Fruit fly (Drosophila melanogaster) whole organism, embryonic: ENCODE data around the gene slam.

ENCODE experiments used
- Ada2b ChIP-seq: fragments of 200-800 bp; sonication (Bioruptor generic); IDR thresholded peaks from 2 replicates; pipeline ENCODE4 v1.3.6; 2022; ENCODE audit warnings: missing biosample characterization, missing genetic modification characterization
- CG1024 ChIP-seq: fragments of 200-800 bp; sonication (Bioruptor generic); IDR thresholded peaks from 2 replicates; pipeline ENCODE4 v1.3.6; 2022; ENCODE audit warnings: missing biosample characterization, missing genetic modification characterization
- CG11247 ChIP-seq: fragments of 200-800 bp; sonication (Bioruptor generic); IDR thresholded peaks from 2 replicates; pipeline ENCODE4 v1.3.6; 2022; ENCODE audit warnings: missing biosample characterization, missing genetic modification characterization
- CG11696 ChIP-seq: fragments of 200-800 bp; sonication (Bioruptor generic); IDR thresholded peaks from 2 replicates; pipeline ENCODE4 v1.3.6; 2022; ENCODE audit warnings: missing biosample characterization, missing genetic modification characterization
- CG14710 ChIP-seq: fragments of 200-800 bp; sonication (Bioruptor generic); optimal IDR thresholded peaks from 3 replicates; lab custom pipeline; 2019; ENCODE audit warnings: missing biosample characterization, mild to moderate bottlenecking, missing genetic modification characterization, moderate library complexity
- CG14965 ChIP-seq: fragments of 200-800 bp; sonication (Bioruptor generic); optimal IDR thresholded peaks from 2 replicates; lab custom pipeline; 2016; ENCODE audit warnings: missing biosample characterization, missing genetic modification characterization, borderline replicate concordance
- CG15269 ChIP-seq: fragments of 200-800 bp; sonication (Bioruptor generic); optimal IDR thresholded peaks from 2 replicates; lab custom pipeline; 2018; ENCODE audit warnings: missing biosample characterization, mild to moderate bottlenecking, missing genetic modification characterization, moderate library complexity
- CG18011 ChIP-seq: fragments of 200-800 bp; sonication (Bioruptor generic); optimal IDR thresholded peaks from 2 replicates; lab custom pipeline; 2017; ENCODE audit warnings: missing biosample characterization, missing genetic modification characterization, mild to moderate bottlenecking, moderate library complexity, missing genotype
- CG2120 ChIP-seq: fragments of 200-800 bp; sonication (Bioruptor generic); optimal IDR thresholded peaks from 3 replicates; lab custom pipeline; 2016; ENCODE audit warnings: missing biosample characterization, missing genetic modification characterization
- CG33557 ChIP-seq: fragments of 200-800 bp; sonication (Bioruptor generic); optimal IDR thresholded peaks from 2 replicates; lab custom pipeline; 2019; ENCODE audit warnings: missing biosample characterization, mild to moderate bottlenecking, missing genetic modification characterization, moderate library complexity
- CG3995 ChIP-seq: fragments of 200-800 bp; sonication (Bioruptor generic); optimal IDR thresholded peaks from 3 replicates; lab custom pipeline; 2016; ENCODE audit warnings: missing biosample characterization, missing genetic modification characterization
- CG4707 ChIP-seq: fragments of 200-800 bp; sonication (Bioruptor generic); optimal IDR thresholded peaks from 2 replicates; lab custom pipeline; 2018; ENCODE audit warnings: missing biosample characterization, mild to moderate bottlenecking, missing genetic modification characterization, moderate library complexity
- CG5245 ChIP-seq: fragments of 200-800 bp; sonication (Bioruptor generic); optimal IDR thresholded peaks from 3 replicates; lab custom pipeline; 2016; ENCODE audit warnings: missing biosample characterization, missing genetic modification characterization
- CG6683 ChIP-seq: fragments of 200-800 bp; sonication (Bioruptor generic); optimal IDR thresholded peaks from 2 replicates; lab custom pipeline; 2017; ENCODE audit warnings: missing biosample characterization, mild to moderate bottlenecking, missing genetic modification characterization, missing genetic modification reagents
- CG9437 ChIP-seq: fragments of 200-800 bp; sonication (Bioruptor generic); optimal IDR thresholded peaks from 2 replicates; lab custom pipeline; 2018; ENCODE audit warnings: missing biosample characterization, mild to moderate bottlenecking, missing genetic modification characterization
- Dip2 ChIP-seq: fragments of 200-800 bp; sonication (Bioruptor generic); IDR thresholded peaks from 2 replicates; pipeline ENCODE4 v1.3.6; 2022; ENCODE audit warnings: missing biosample characterization, missing genetic modification characterization
- Dip3 ChIP-seq: fragments of 200-800 bp; sonication (Bioruptor generic); optimal IDR thresholded peaks from 3 replicates; lab custom pipeline; 2016; ENCODE audit warnings: missing biosample characterization, missing genetic modification characterization
- Ets97D ChIP-seq: fragments of 200-800 bp; sonication (Bioruptor generic); optimal IDR thresholded peaks from 3 replicates; lab custom pipeline; 2016; ENCODE audit warnings: missing biosample characterization, missing genetic modification characterization
- Fer1 ChIP-seq: fragments of 200-800 bp; sonication (Bioruptor generic); optimal IDR thresholded peaks from 2 replicates; lab custom pipeline; 2017; ENCODE audit warnings: missing biosample characterization, mild to moderate bottlenecking, missing genetic modification characterization
- HLH4C ChIP-seq: fragments of 200-800 bp; sonication (Bioruptor generic); IDR thresholded peaks from 3 replicates; pipeline ENCODE4 v1.3.6; 2022; ENCODE audit warnings: missing biosample characterization, missing genetic modification characterization; ENCODE audit not compliant: partially characterized antibody
- Hr39 ChIP-seq: fragments of >200 bp; optimal IDR thresholded peaks from 2 replicates; lab custom pipeline; 2017
- Hr78 ChIP-seq, 2 experiments: fragments of 200-800 bp in 1 of 2; fragments of >200 bp in 1 of 2; sonication (Bioruptor generic) in 1 of 2; optimal IDR thresholded peaks; 2 replicates each; lab custom pipeline; 2017 to 2019; ENCODE audit warnings: missing biosample characterization in 2 of 2, missing genetic modification characterization in 2 of 2, mild to moderate bottlenecking in 1 of 2, moderate library complexity in 1 of 2
- Hsf ChIP-seq: fragments of 200-800 bp; sonication (Bioruptor generic); optimal IDR thresholded peaks from 3 replicates; lab custom pipeline; 2016; ENCODE audit warnings: missing biosample characterization, missing genetic modification characterization
- Jarid2 ChIP-seq: fragments of 200-800 bp; sonication (Bioruptor generic); optimal IDR thresholded peaks from 3 replicates; lab custom pipeline; 2017; ENCODE audit warnings: mild to moderate bottlenecking, missing biosample characterization, missing genetic modification reagents, missing genetic modification characterization
- Mes4 ChIP-seq: fragments of 200-800 bp; sonication (Bioruptor generic); optimal IDR thresholded peaks from 2 replicates; lab custom pipeline; 2016; ENCODE audit warnings: missing biosample characterization, missing genetic modification characterization
- Mrtf ChIP-seq: fragments of 200-800 bp; sonication (Bioruptor generic); IDR thresholded peaks from 3 replicates; pipeline ENCODE4 v1.3.6; 2022; ENCODE audit warnings: missing biosample characterization, missing genetic modification characterization
- NC2β ChIP-seq: fragments of 200-800 bp; sonication (Bioruptor generic); optimal IDR thresholded peaks from 2 replicates; lab custom pipeline; 2016; ENCODE audit warnings: missing biosample characterization, missing genetic modification characterization
- Nf-YC ChIP-seq: fragments of 200-800 bp; optimal IDR thresholded peaks from 3 replicates; lab custom pipeline; 2019; ENCODE audit warnings: missing biosample characterization, mild to moderate bottlenecking, missing genetic modification characterization, moderate library complexity
- PHDP ChIP-seq: fragments of 200-800 bp; sonication (Bioruptor generic); optimal IDR thresholded peaks from 3 replicates; lab custom pipeline; 2018; ENCODE audit warnings: missing biosample characterization, mild to moderate bottlenecking, missing genetic modification characterization, moderate library complexity
- Stat92E ChIP-seq, 3 experiments: fragments of >200 bp in 2 of 3; fragments of 200-800 bp in 1 of 3; sonication (Bioruptor generic) in 1 of 3; optimal IDR thresholded peaks; 2 replicates each; lab custom pipeline; 2017 to 2019; ENCODE audit warnings: missing biosample characterization in 3 of 3, missing genetic modification characterization in 3 of 3, mild to moderate bottlenecking in 1 of 3, moderate library complexity in 1 of 3
- Tbp ChIP-seq: fragments of >200 bp; optimal IDR thresholded peaks from 2 replicates; lab custom pipeline; 2018; ENCODE audit warnings: missing biosample characterization, missing genetic modification characterization
- al ChIP-seq: fragments of 200-800 bp; sonication (Bioruptor generic); IDR thresholded peaks from 2 replicates; pipeline ENCODE4 v1.3.6; 2022; ENCODE audit warnings: missing biosample characterization, missing genetic modification characterization
- cad ChIP-seq: fragments of >200 bp; optimal IDR thresholded peaks from 2 replicates; lab custom pipeline; 2017; ENCODE audit warnings: missing biosample characterization, missing genetic modification characterization
- chn ChIP-seq: fragments of 200-800 bp; sonication (Bioruptor generic); optimal IDR thresholded peaks from 2 replicates; lab custom pipeline; 2016; ENCODE audit warnings: missing biosample characterization, missing genetic modification characterization
- cwo ChIP-seq: fragments of 200-800 bp; sonication (Bioruptor generic); optimal IDR thresholded peaks from 3 replicates; lab custom pipeline; 2017; ENCODE audit warnings: missing biosample characterization, missing genetic modification characterization, mild to moderate bottlenecking, moderate library complexity, missing genetic modification reagents
- disco-r ChIP-seq: fragments of 200-800 bp; sonication (Bioruptor generic); optimal IDR thresholded peaks from 2 replicates; lab custom pipeline; 2016; ENCODE audit warnings: missing biosample characterization, missing genetic modification characterization
- dmrt99B ChIP-seq: fragments of 200-800 bp; sonication (Bioruptor generic); optimal IDR thresholded peaks from 2 replicates; lab custom pipeline; 2018; ENCODE audit warnings: missing biosample characterization, mild to moderate bottlenecking, missing genetic modification characterization, moderate library complexity
- exex ChIP-seq: fragments of 200-800 bp; sonication (Bioruptor generic); optimal IDR thresholded peaks from 4 replicates; lab custom pipeline; 2018; ENCODE audit warnings: missing biosample characterization, mild to moderate bottlenecking, missing genetic modification characterization, moderate library complexity
- fd102C ChIP-seq: fragments of 200-800 bp; sonication (Bioruptor generic); optimal IDR thresholded peaks from 2 replicates; lab custom pipeline; 2018; ENCODE audit warnings: missing biosample characterization, mild to moderate bottlenecking, missing genetic modification characterization, moderate library complexity
- h ChIP-seq: fragments of >200 bp; optimal IDR thresholded peaks from 2 replicates; lab custom pipeline; 2017
- kay ChIP-seq: fragments of 200-800 bp; sonication (Bioruptor generic); optimal IDR thresholded peaks from 2 replicates; lab custom pipeline; 2016; ENCODE audit warnings: missing biosample characterization, missing genetic modification characterization
- lov ChIP-seq, 2 experiments: fragments of 200-800 bp in 1 of 2; fragments of >200 bp in 1 of 2; sonication (Bioruptor generic) in 1 of 2; IDR thresholded peaks in 1 of 2; optimal IDR thresholded peaks in 1 of 2; 2 replicates in 1 of 2; 3 replicates in 1 of 2; pipeline versions ENCODE4 v1.3.6 to Lab custom; 2017 to 2022; ENCODE audit warnings: missing biosample characterization in 1 of 2, missing genetic modification characterization in 1 of 2
- otp ChIP-seq: fragments of 200-800 bp; sonication (Bioruptor generic); IDR thresholded peaks from 3 replicates; pipeline ENCODE4, ENCODE4 v1.3.6; 2022; ENCODE audit warnings: missing biosample characterization, missing genetic modification characterization
- pb ChIP-seq: fragments of 200-800 bp; sonication (Bioruptor generic); optimal IDR thresholded peaks from 3 replicates; lab custom pipeline; 2016; ENCODE audit warnings: missing biosample characterization, missing genetic modification characterization
- pho ChIP-seq: fragments of 200-800 bp; sonication (Bioruptor generic); optimal IDR thresholded peaks from 2 replicates; lab custom pipeline; 2016; ENCODE audit warnings: missing biosample characterization, missing genetic modification characterization
- sima ChIP-seq: fragments of 200-800 bp; sonication (Bioruptor generic); optimal IDR thresholded peaks from 2 replicates; lab custom pipeline; 2016; ENCODE audit warnings: missing biosample characterization, missing genetic modification characterization
- stc ChIP-seq: fragments of 200-800 bp; sonication (Bioruptor generic); IDR thresholded peaks from 2 replicates; pipeline ENCODE4 v1.3.6; 2022; ENCODE audit warnings: missing biosample characterization, missing genetic modification characterization
- ttk ChIP-seq: fragments of 200-800 bp; sonication (Bioruptor generic); IDR thresholded peaks from 2 replicates; pipeline ENCODE4 v2.1.2; 2022; ENCODE audit warnings: missing biosample characterization, missing genetic modification characterization
- zf30C ChIP-seq: fragments of 200-800 bp; sonication (Bioruptor generic); optimal IDR thresholded peaks from 3 replicates; lab custom pipeline; 2018; ENCODE audit warnings: missing biosample characterization, mild to moderate bottlenecking, missing genetic modification characterization

The slam gene

DNA sequence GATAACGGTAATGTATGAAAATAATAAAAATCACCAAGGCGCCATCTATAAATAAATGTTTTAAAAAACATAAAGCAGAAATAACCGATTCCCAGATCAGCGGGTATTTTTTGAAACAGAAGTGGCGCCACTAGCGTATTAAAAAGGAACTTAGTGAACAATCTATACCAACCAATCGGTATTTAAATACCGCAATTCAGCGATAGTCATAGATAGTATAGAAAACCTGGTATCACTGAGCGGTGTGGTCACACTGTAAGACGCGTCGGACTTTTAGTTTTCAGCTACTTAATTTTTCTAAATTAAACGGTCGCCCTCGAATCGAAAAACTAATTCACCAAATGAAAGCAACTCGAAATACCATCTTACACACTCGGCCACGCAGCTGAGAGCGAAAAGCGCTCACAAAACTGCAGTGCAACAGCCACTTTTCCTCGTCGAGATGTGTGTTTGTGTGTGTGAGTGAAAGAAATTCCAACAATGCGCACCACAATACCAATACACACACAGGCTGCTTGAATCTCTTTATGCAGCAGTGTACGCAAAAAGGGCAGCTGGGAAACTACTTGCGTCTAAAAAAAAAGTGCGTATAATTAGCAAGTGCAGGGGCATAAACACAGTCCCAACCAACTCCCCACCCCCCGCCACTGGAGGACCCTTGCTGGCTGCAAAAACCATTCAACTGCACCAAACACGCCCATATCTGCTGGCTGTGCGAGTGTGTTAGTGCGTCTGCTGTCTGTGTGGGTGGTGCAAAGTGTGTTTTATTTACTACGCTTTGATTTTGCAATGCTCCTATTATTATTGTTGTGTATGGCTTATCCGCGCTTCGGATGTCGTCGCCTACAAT, 48.4 kb upstream of the slam start, which contains the start of gene PDZ-GEF (continued):
- TF ChIP-seq Stat92E (GFP tag; optimal IDR thresholded peaks at IDR 0.05; lab: Kevin White, UChicago) (peak in 1 of 3 experiments; percentile 32), CG14965 (GFP tag; lab: Kevin White, UChicago) (peak; percentile 23), CG3995 (no peak), CG11696 (GFP tag; lab: Robert Waterston, UW) (no peak), NC2β (peak; percentile 67), h (lab: Kevin White, UChicago) (no peak), Ets97D (GFP tag; lab: Kevin White, UChicago) (peak; percentile 53), CG4707 (GFP tag; lab: Kevin White, UChicago) (peak; percentile 32), pb (GFP tag; lab: Kevin White, UChicago) (no peak), Fer1 (GFP tag; lab: Kevin White, UChicago) (peak; percentile 24), Dip3 (GFP tag; lab: Kevin White, UChicago) (peak; percentile 22), CG15269 (tag; lab: Kevin White, UChicago) (no peak), pho (GFP tag; lab: Kevin White, UChicago) (no peak), dmrt99B (no peak), CG18011 (GFP tag; lab: Kevin White, UChicago) (no peak), lov (optimal IDR thresholded peaks at IDR 0.05; lab: Kevin White, UChicago) (no peak), lov (GFP tag; IDR thresholded peaks at IDR 0.05; lab: Robert Waterston, UW) (0 out of 3 replicates have a peak, but pooled peaks have one; percentile 18), ttk (GFP tag; lab: Robert Waterston, UW) (no peak), Hsf (peak; percentile 69), HLH4C (GFP tag; lab: Robert Waterston, UW) (no peak; the same call in 2 of the 3 replicates), cad (GFP tag; lab: Kevin White, UChicago) (no peak), CG33557 (GFP tag; lab: Kevin White, UChicago) (no peak), CG9437 (GFP tag; lab: Kevin White, UChicago) (no peak), CG5245 (peak; percentile 59), Hr39 (no peak), chn (GFP tag; lab: Kevin White, UChicago) (peak; percentile 55), CG2120 (GFP tag; lab: Kevin White, UChicago) (peak; percentile 57), CG1024 (GFP tag; lab: Robert Waterston, UW) (0 out of 2 replicates have a peak, but pooled peaks have one; percentile 21), Hr78 (GFP tag; optimal IDR thresholded peaks at IDR 0.05; lab: Kevin White, UChicago) (no peak), Jarid2 (GFP tag; lab: Kevin White, UChicago) (peak; percentile 41), sima (GFP tag; lab: Kevin White, UChicago) (no peak), fd102C (GFP tag; lab: Kevin White, UChicago) (peak; percentile 15), exex (no peak), Nf-YC (tag; lab: Kevin White, UChicago) (no peak), disco-r (GFP tag; lab: Kevin White, UChicago) (peak; percentile 14), Tbp (GFP tag; lab: Kevin White, UChicago) (no peak), CG11247 (GFP tag; lab: Robert Waterston, UW) (peak; percentile 66), kay (GFP tag; lab: Kevin White, UChicago) (peak; percentile 7), Mrtf (no peak), zf30C (GFP tag; lab: Kevin White, UChicago) (no peak), cwo (GFP tag; lab: Kevin White, UChicago) (no peak), otp (GFP tag; lab: Robert Waterston, UW) (no peak; the same call in 2 of the 3 replicates), Ada2b (GFP tag; lab: Robert Waterston, UW) (no peak; the same call in 1 of the 2 replicates), al (GFP tag; lab: Robert Waterston, UW) (no peak), CG14710 (tag; lab: Kevin White, UChicago) (peak; percentile 99), Dip2 (GFP tag; lab: Robert Waterston, UW) (no peak), PHDP (tag; lab: Kevin White, UChicago) (peak; percentile 52), stc (GFP tag; lab: Robert Waterston, UW) (0 out of 2 replicates have a peak, but pooled peaks have one; percentile 27), Mes4 (GFP tag; lab: Kevin White, UChicago) (peak; percentile 35), CG6683 (GFP tag; lab: Kevin White, UChicago) (no peak)
